In the genomic region with DNA sequence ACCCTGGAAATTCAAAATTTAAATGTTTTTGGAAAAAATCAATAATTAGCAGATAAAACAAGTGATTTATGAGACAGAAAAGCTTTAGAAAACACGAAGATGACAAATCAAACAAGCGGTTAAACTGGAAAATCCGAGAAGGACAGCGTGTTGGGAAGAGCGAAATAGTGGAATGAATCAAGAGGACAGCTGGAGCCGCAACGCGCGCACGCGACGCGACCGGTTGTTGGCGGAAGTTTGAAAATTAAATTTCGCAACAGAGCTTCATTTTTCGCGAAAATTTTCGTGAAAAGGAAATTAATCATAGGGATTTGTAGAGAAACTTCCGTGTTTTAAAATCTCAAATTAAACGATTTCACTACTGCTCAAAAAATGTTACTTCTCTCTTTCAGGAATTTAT, we compare ENCODE assay signal across 4 worm cellular contexts.
TF ChIP-seq lines count a peak whose summit lies in the region.

A gene (minus strand): TSS at position 3 of the 400 bp plus-strand sequence.

TF ChIP-seq in whole organism, L2 larva, 48 proteins besides CTCF, POLR2A, EP300 and RAD21 (continues in another document):
- TF ChIP-seq elt-3 (tag; optimal IDR thresholded peaks at IDR 0.05; lab: Kevin White, UChicago), result no peak
- peak; percentile 53 for TF ChIP-seq snpc-4 (tag; optimal IDR thresholded peaks at IDR 0.05; lab: Kevin White, UChicago)
- no peak for TF ChIP-seq ceh-82 (tag; optimal IDR thresholded peaks at IDR 0.05; lab: Kevin White, UChicago)
- TF ChIP-seq F13H6.1 (tag; optimal IDR thresholded peaks at IDR 0.05; lab: Kevin White, UChicago), result peak; percentile 53
- TF ChIP-seq ama-1 (optimal IDR thresholded peaks at IDR 0.05; lab: Kevin White, UChicago), result peak; percentile 42
- peak; percentile 46 for TF ChIP-seq nhr-21 (tag; optimal IDR thresholded peaks at IDR 0.05; lab: Kevin White, UChicago)
- TF ChIP-seq lin-13 (GFP tag; optimal IDR thresholded peaks at IDR 0.05; lab: Kevin White, UChicago), result peak; percentile 58
- peak; percentile 78 for TF ChIP-seq C34F6.9 (tag; optimal IDR thresholded peaks at IDR 0.05; lab: Kevin White, UChicago)
- TF ChIP-seq egl-27 (tag; optimal IDR thresholded peaks at IDR 0.05; lab: Kevin White, UChicago), result peak; percentile 7
- no peak for TF ChIP-seq nhr-77 (tag; optimal IDR thresholded peaks at IDR 0.05; lab: Kevin White, UChicago)
- TF ChIP-seq nhr-129 (tag; optimal IDR thresholded peaks at IDR 0.05; lab: Kevin White, UChicago), result peak; percentile 40
- TF ChIP-seq lin-11 (tag; optimal IDR thresholded peaks at IDR 0.05; lab: Kevin White, UChicago), result peak; percentile 48
- peak in 1 of 2 experiments; percentile 51 for TF ChIP-seq mdl-1 (tag; optimal IDR thresholded peaks at IDR 0.05; lab: Kevin White, UChicago)
- TF ChIP-seq fos-1 (tag; optimal IDR thresholded peaks at IDR 0.05; lab: Kevin White, UChicago), result peak; percentile 42
- TF ChIP-seq gmeb-1 (tag; optimal IDR thresholded peaks at IDR 0.05; lab: Kevin White, UChicago), result peak; percentile 92
- peak; percentile 51 to 72 for TF ChIP-seq lsy-2 (tag; optimal IDR thresholded peaks at IDR 0.05; lab: Kevin White, UChicago)
- peak; percentile 41 for TF ChIP-seq sma-9 (GFP tag; optimal IDR thresholded peaks at IDR 0.05; lab: Kevin White, UChicago)
- no peak for TF ChIP-seq sma-9 (tag; optimal IDR thresholded peaks at IDR 0.05; lab: Kevin White, UChicago)
- no peak for TF ChIP-seq blmp-1 (tag; optimal IDR thresholded peaks at IDR 0.05; lab: Kevin White, UChicago; ENCODE audit: insufficient read depth)
- TF ChIP-seq nhr-11 (tag; optimal IDR thresholded peaks at IDR 0.05; lab: Kevin White, UChicago), result no peak
- TF ChIP-seq mbf-1 (tag; optimal IDR thresholded peaks at IDR 0.05; lab: Kevin White, UChicago), result no peak
- TF ChIP-seq sem-4 (tag; optimal IDR thresholded peaks at IDR 0.05; lab: Kevin White, UChicago), result no peak

TF ChIP-seq in whole organism, L4 larva, 104 proteins besides CTCF, POLR2A, EP300 and RAD21 (continues in another document):
- TF ChIP-seq zfp-2 (tag; optimal IDR thresholded peaks at IDR 0.05; lab: Kevin White, UChicago) (no peak), cey-2 (tag; optimal IDR thresholded peaks at IDR 0.05; lab: Kevin White, UChicago; ENCODE audit: borderline replicate concordance, insufficient read depth) (no peak), mxl-3 (GFP tag; optimal IDR thresholded peaks at IDR 0.05; lab: Kevin White, UChicago) (peak; percentile 48), lsy-2 (tag; optimal IDR thresholded peaks at IDR 0.05; lab: Kevin White, UChicago) (peak in 1 of 2 experiments; percentile 70), ces-1 (GFP tag; optimal IDR thresholded peaks at IDR 0.05; lab: Kevin White, UChicago) (no peak), hmg-1.1 (GFP tag; IDR thresholded peaks at IDR 0.05; lab: Robert Waterston, UW) (peak; percentile 59; the same call in 1 of the 2 replicates), saeg-2 (GFP tag; IDR thresholded peaks at IDR 0.05; lab: Robert Waterston, UW) (no peak), fkh-10 (GFP tag; optimal IDR thresholded peaks at IDR 0.05; lab: Kevin White, UChicago) (peak; percentile 43), dpl-1 (GFP tag; optimal IDR thresholded peaks at IDR 0.05; lab: Kevin White, UChicago) (peak; percentile 92), pqm-1 (tag; optimal IDR thresholded peaks at IDR 0.05; lab: Kevin White, UChicago) (no peak), ceh-32 (tag; optimal IDR thresholded peaks at IDR 0.05; lab: Kevin White, UChicago; ENCODE audit: poor library complexity) (no peak), php-3 (GFP tag; IDR thresholded peaks at IDR 0.05; lab: Robert Waterston, UW) (0 out of 2 replicates have a peak, but pooled peaks have one; percentile 8), ctbp-1 (GFP tag; IDR thresholded peaks at IDR 0.05; lab: Robert Waterston, UW) (no peak), mdl-1 (tag; optimal IDR thresholded peaks at IDR 0.05; lab: Kevin White, UChicago) (peak in 1 of 2 experiments; percentile 37), nhr-6 (tag; optimal IDR thresholded peaks at IDR 0.05; lab: Kevin White, UChicago) (peak; percentile 16), daf-16 (GFP tag; optimal IDR thresholded peaks at IDR 0.05; lab: Kevin White, UChicago) (no peak), daf-16 (tag; optimal IDR thresholded peaks at IDR 0.05; lab: Kevin White, UChicago) (peak; percentile 31), nhr-28 (tag; optimal IDR thresholded peaks at IDR 0.05; lab: Kevin White, UChicago) (peak; percentile 65), mes-2 (tag; optimal IDR thresholded peaks at IDR 0.05; lab: Kevin White, UChicago; ENCODE audit: poor library complexity, severe bottlenecking) (peak; percentile 56), rbr-2 (tag; optimal IDR thresholded peaks at IDR 0.05; lab: Kevin White, UChicago) (peak; percentile 52), dve-1 (tag; optimal IDR thresholded peaks at IDR 0.05; lab: Kevin White, UChicago; ENCODE audit: insufficient read depth) (peak; percentile 29)

TF ChIP-seq in whole organism, late embryonic, 69 proteins besides CTCF, POLR2A, EP300 and RAD21:
- peak; percentile 74 for TF ChIP-seq nfya-1 (tag; optimal IDR thresholded peaks at IDR 0.05; lab: Kevin White, UChicago)
- peak; percentile 10 for TF ChIP-seq hlh-30 (tag; optimal IDR thresholded peaks at IDR 0.05; lab: Kevin White, UChicago; ENCODE audit: insufficient read depth)
- no peak for TF ChIP-seq K02D7.2 (tag; optimal IDR thresholded peaks at IDR 0.05; lab: Kevin White, UChicago)
- no peak for TF ChIP-seq hlh-15 (tag; optimal IDR thresholded peaks at IDR 0.05; lab: Kevin White, UChicago)
- TF ChIP-seq ets-4 (tag; optimal IDR thresholded peaks at IDR 0.05; lab: Kevin White, UChicago), result peak; percentile 11
- TF ChIP-seq ceh-34 (tag; optimal IDR thresholded peaks at IDR 0.05; lab: Kevin White, UChicago), result peak; percentile 18
- TF ChIP-seq ceh-18 (tag; optimal IDR thresholded peaks at IDR 0.05; lab: Kevin White, UChicago), result peak; percentile 53
- TF ChIP-seq ref-2 (tag; optimal IDR thresholded peaks at IDR 0.05; lab: Kevin White, UChicago), result peak; percentile 51
- TF ChIP-seq nhr-11 (tag; optimal IDR thresholded peaks at IDR 0.05; lab: Kevin White, UChicago), result no peak
- peak; percentile 29 for TF ChIP-seq ceh-31 (tag; optimal IDR thresholded peaks at IDR 0.05; lab: Kevin White, UChicago)
- peak; percentile 44 for TF ChIP-seq unc-55 (GFP tag; optimal IDR thresholded peaks at IDR 0.05; lab: Kevin White, UChicago)
- TF ChIP-seq unc-42 (tag; optimal IDR thresholded peaks at IDR 0.05; lab: Kevin White, UChicago), result peak; percentile 68
- TF ChIP-seq rnt-1 (tag; optimal IDR thresholded peaks at IDR 0.05; lab: Kevin White, UChicago), result peak; percentile 24
- no peak for TF ChIP-seq mec-3 (tag; optimal IDR thresholded peaks at IDR 0.05; lab: Kevin White, UChicago; ENCODE audit: borderline replicate concordance)

TF ChIP-seq in whole organism, mixed stage, embryonic, 35 proteins besides CTCF, POLR2A, EP300 and RAD21:
- peak; percentile 74 for TF ChIP-seq nhr-237 (tag; optimal IDR thresholded peaks at IDR 0.05; lab: Kevin White, UChicago)
- TF ChIP-seq mab-5 (tag; optimal IDR thresholded peaks at IDR 0.05; lab: Kevin White, UChicago), result peak; percentile 41
- no peak for TF ChIP-seq sptf-1 (tag; optimal IDR thresholded peaks at IDR 0.05; lab: Kevin White, UChicago)
- no peak for TF ChIP-seq unc-120 (tag; optimal IDR thresholded peaks at IDR 0.05; lab: Kevin White, UChicago; ENCODE audit: poor library complexity, severe bottlenecking)
- peak; percentile 56 for TF ChIP-seq lsy-2 (tag; optimal IDR thresholded peaks at IDR 0.05; lab: Kevin White, UChicago)
- peak; percentile 52 for TF ChIP-seq cnd-1 (tag; optimal IDR thresholded peaks at IDR 0.05; lab: Kevin White, UChicago)
- peak; percentile 77 for TF ChIP-seq hlh-1 (tag; optimal IDR thresholded peaks at IDR 0.05; lab: Kevin White, UChicago)
- no peak for TF ChIP-seq sem-2 (GFP tag; optimal IDR thresholded peaks at IDR 0.05; lab: Kevin White, UChicago)
- TF ChIP-seq nhr-12 (tag; optimal IDR thresholded peaks at IDR 0.05; lab: Kevin White, UChicago), result no peak
- peak; percentile 57 for TF ChIP-seq ceh-39 (tag; optimal IDR thresholded peaks at IDR 0.05; lab: Kevin White, UChicago)
- TF ChIP-seq ztf-11 (tag; optimal IDR thresholded peaks at IDR 0.05; lab: Kevin White, UChicago), result no peak
- TF ChIP-seq M03D4.4 (tag; optimal IDR thresholded peaks at IDR 0.05; lab: Kevin White, UChicago), result no peak
- TF ChIP-seq ceh-43 (GFP tag; optimal IDR thresholded peaks at IDR 0.05; lab: Kevin White, UChicago), result no peak
- TF ChIP-seq mep-1 (tag; optimal IDR thresholded peaks at IDR 0.05; lab: Kevin White, UChicago), result peak; percentile 85
- TF ChIP-seq ces-1 (GFP tag; optimal IDR thresholded peaks at IDR 0.05; lab: Kevin White, UChicago), result peak; percentile 65
- TF ChIP-seq lin-13 (tag; optimal IDR thresholded peaks at IDR 0.05; lab: Kevin White, UChicago), result peak; percentile 30
- no peak for TF ChIP-seq flh-1 (GFP tag; optimal IDR thresholded peaks at IDR 0.05; lab: Kevin White, UChicago)
- peak; percentile 58 for TF ChIP-seq pha-4 (tag; optimal IDR thresholded peaks at IDR 0.05; lab: Kevin White, UChicago)
- peak; percentile 32 for TF ChIP-seq mls-2 (tag; optimal IDR thresholded peaks at IDR 0.05; lab: Kevin White, UChicago)
- TF ChIP-seq ceh-83 (GFP tag; optimal IDR thresholded peaks at IDR 0.05; lab: Kevin White, UChicago), result no peak
- TF ChIP-seq drap-1 (GFP tag; optimal IDR thresholded peaks at IDR 0.05; lab: Kevin White, UChicago), result no peak
- peak; percentile 44 for TF ChIP-seq unc-62 (GFP tag; optimal IDR thresholded peaks at IDR 0.05; lab: Kevin White, UChicago)
- no peak for TF ChIP-seq elt-3 (tag; optimal IDR thresholded peaks at IDR 0.05; lab: Kevin White, UChicago)
- peak; percentile 54 for TF ChIP-seq ham-2 (GFP tag; optimal IDR thresholded peaks at IDR 0.05; lab: Kevin White, UChicago)
- TF ChIP-seq lin-32 (GFP tag; optimal IDR thresholded peaks at IDR 0.05; lab: Kevin White, UChicago), result no peak
